Fruit fly (Drosophila melanogaster) S2 (cell line): ENCODE measurements around the gene CG43091.
A peak's percentile ranks its signal among the peaks of the same experiment; 100 is the strongest.

ENCODE experiments used
- CG8478 ChIP-seq: fragments of >200 bp; optimal IDR thresholded peaks from 2 replicates; lab custom pipeline; 2018
- CTCF ChIP-seq, 2 experiments: fragments of >200 bp; optimal IDR thresholded peaks; 2 replicates each; lab custom pipeline; 2018

Gene CG43091

DNA sequence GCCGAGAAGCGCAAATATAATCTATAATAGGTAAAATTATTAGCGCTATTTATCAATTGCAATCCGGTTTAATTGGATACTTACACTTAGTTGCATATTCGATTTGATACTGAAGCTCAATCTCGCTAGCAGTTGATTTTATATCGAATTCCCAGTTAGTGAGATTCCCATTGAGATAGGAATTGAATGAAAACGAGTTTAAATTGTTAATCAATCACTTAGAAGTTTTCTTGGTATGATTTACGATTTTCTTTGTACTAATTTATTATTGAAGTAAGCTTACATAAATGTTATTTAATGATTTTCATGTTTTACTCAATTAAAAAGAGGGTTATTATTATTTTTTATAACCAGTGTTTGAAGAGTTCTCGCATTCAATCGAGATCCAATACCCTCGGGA lies 1.0 kb upstream of the CG43091 start, which contains the start of gene CG43092:
Gene CG43092, minus strand, starts transcription at position 101 of the 400 bp plus-strand sequence.
- no peak for TF ChIP-seq CG8478 (lab: Kevin White, UChicago)
- TF ChIP-seq CTCF (optimal IDR thresholded peaks at IDR 0.05; lab: Kevin White, UChicago) = no peak

DNA sequence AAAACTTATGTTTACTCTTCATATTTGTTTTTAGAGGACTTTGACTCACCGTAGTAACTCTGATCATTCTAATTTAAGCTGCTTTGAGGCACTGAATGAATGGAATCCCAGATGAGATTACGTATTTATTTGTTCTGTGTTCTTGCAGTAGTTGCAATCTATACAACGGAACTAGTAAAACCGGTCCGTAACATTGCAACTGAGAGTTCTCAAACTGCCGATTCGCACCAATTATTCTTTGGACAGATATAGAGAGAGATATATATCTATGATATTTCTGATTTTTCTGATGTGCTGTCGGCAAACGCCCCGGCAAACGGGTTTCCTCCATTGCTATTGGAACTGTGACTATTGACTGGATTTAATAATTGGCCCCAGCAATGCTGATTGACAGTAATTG lies 934 bp downstream of the CG43091 start, which contains the start of gene CG13841:
Gene CG13841, minus strand, starts transcription at position 101 of the 400 bp plus-strand sequence.
- TF ChIP-seq CTCF (optimal IDR thresholded peaks at IDR 0.05; lab: Kevin White, UChicago) = no peak
- no peak for TF ChIP-seq CG8478 (lab: Kevin White, UChicago)

DNA sequence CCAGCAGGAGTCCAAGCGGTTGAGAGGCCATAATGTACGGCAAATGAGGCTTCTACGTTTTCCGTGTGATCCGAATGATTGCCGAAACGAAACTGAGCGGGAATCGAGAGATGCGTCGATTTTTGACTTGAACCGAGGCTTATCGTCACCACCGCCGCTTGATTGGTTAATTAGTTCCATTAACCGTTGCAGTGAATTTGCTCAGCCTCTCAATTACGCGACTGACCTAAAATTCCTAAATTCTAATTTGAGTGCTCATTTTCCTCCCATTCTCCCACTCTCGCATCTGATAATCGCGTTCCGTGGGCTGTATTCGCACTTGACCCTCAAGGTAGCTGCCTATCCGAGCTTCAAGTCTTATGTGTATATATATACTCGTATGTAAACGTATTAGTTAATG lies 2.5 kb downstream of the CG43091 start, which contains the start of gene Nepl15:
Gene Nepl15, minus strand, starts transcription at position 101 of the 400 bp plus-strand sequence.
- TF ChIP-seq CTCF (optimal IDR thresholded peaks at IDR 0.05; lab: Kevin White, UChicago) = no peak
- no peak for TF ChIP-seq CG8478 (lab: Kevin White, UChicago)

DNA sequence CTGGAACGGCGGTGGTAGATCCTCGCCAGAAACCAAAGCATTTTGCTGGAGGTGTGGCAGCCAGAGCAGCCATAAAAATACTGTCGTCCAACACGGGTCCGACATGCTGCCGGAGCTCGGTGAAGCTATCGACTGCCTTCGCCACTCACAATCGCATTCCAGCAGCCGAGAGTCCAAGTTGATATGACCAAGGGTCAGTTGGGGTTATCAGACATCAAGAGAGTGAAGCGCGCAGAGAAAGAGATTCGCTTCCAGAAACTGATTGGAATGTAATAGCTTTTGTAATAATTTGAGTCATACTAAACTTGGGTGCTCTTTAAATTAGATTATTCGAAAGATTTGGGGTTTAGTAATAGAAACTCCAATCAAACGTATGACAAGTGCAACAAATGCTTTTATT lies 4.9 kb downstream of the CG43091 start, which contains the start of gene Nepl14:
Gene Nepl14, minus strand, starts transcription at position 125 of the 400 bp plus-strand sequence.
- TF ChIP-seq CTCF (optimal IDR thresholded peaks at IDR 0.05; lab: Kevin White, UChicago) (no peak), CG8478 (lab: Kevin White, UChicago) (no peak)

DNA sequence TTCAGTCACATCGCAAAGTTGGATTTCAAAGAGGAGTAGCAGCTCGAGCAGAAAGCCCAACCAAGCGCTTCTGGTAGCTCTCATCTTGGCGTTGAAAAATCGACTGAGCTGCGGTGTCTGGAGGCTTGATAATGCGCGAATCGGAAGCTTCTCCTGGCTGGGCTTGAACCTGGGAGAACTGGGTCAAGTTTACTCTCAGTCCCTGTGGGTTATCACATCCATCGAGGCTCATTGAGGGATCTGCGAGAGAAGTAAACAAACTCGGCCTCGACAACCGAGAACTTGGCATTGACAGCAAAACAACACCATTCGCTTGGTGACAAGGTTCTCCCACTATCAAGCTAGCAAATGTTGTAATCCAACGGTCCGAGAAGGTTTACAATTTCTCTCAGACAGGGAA lies 7.5 kb downstream of the CG43091 start, which contains the start of gene Nepl13:
Gene Nepl13, minus strand, starts transcription at position 89 of the 400 bp plus-strand sequence.
- TF ChIP-seq CTCF (optimal IDR thresholded peaks at IDR 0.05; lab: Kevin White, UChicago) = no peak
- no peak for TF ChIP-seq CG8478 (lab: Kevin White, UChicago)

DNA sequence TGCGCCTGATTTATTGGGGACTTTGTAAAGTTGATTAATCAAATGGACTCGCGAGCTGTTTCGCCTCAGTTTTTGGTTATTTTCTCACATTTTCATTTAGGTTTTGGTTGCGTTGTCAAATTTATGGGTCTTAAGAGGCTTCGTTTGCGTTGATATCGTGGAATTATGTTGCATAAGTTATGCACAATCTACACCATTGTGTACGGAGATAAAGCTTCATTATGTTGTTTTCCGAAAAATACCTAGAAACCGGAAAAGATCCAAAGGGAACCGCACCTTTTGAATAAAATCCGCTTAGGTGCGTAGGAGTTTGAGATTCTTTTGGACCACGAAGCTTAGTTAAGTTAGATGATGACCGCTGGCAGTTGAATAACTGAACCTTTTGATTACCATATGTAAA lies 11.4 kb downstream of the CG43091 start:
- TF ChIP-seq CTCF (optimal IDR thresholded peaks at IDR 0.05; lab: Kevin White, UChicago) = no peak
- TF ChIP-seq CG8478 (lab: Kevin White, UChicago) = no peak

DNA sequence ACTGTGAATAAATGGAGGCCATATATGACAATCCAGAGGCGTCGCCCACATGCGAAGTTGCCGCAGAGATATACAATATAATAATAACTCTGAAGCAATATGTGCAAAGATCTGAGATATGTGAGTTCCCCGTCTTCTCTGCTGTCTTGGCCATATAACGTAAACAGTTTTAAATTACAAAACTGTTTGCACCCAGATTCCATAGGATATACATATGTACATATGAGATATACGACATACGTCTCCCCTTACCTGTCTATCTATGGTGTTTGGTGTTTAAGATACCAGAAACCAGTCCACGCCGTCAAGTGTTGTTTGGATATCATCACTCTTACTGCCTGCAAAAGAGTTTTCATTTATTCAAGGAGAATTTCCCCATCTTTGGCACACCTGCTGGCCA lies 12.2 kb downstream of the CG43091 start:
- no peak for TF ChIP-seq CTCF (optimal IDR thresholded peaks at IDR 0.05; lab: Kevin White, UChicago)
- TF ChIP-seq CG8478 (lab: Kevin White, UChicago) = no peak

DNA sequence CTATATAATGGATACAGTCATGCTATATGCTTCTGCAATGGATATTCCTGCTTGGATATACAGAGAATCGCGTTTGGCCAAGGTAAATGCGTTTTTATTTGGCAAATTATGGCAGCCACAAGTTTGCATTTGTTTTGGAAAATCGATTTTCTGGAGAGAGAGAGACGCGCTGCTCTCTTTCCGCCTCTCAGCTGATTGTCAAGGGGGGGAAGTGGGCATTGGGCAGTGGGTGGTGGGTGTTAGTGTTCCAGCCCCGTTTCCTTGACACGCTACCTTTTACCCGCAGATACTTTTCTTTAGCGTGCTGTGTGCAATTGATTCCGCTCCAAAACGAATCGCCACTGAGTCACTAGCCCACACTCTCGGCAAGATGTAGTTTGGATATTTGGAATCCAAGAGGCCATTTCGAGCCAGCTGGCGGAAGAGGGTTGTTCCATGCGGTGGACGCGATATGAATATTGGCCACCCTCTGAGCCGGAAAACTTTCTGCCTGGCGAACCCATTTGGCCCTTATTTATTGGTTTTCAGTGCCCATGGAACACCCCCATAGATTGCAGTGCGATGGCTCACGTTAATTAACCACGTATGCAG lies 13.3 kb downstream of the CG43091 start:
- no peak for TF ChIP-seq CTCF (optimal IDR thresholded peaks at IDR 0.05; lab: Kevin White, UChicago)

DNA sequence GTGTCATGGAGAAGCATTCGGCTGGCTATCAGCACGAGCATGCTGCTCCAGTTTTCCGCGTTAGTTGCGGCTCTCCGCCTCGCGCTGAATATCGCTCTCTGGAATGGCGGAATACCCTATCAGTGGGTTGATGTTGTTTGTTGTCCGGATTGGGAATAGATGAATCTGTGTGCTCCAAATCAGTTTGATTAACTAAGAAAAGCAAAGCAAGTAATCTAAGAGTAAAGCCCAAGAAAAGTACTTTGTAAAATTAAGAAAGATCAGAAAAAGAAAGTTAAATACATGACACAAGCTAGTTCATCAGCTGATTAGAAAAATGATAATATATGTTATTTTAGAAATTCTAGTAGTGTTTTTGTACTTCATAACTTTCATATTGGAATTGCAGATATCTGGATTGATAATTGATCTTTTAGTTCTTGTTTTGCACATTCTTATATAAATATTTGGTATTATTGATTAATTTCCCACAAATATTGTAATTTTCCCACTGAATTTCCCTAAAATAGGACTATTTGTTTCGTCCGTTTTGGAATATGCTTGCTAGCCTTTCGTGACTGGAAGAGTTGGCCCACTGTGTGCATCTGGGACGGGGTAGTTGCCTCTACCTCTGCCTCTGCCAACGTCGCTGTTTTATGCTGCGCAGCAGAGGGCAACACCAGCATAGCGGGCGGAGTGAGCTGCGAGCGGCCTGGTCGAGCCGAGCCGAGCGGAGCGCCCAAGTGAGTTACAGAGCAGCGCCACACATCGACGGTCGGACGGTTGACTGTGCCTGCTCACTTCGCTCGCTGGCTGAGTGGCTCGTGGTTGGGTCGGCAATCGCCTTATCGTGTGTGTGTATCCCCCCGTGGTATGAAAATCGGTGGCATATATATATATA lies 14.4 kb downstream of the CG43091 start:
- no peak for TF ChIP-seq CTCF (optimal IDR thresholded peaks at IDR 0.05; lab: Kevin White, UChicago)
- no peak for TF ChIP-seq CG8478 (lab: Kevin White, UChicago)

DNA sequence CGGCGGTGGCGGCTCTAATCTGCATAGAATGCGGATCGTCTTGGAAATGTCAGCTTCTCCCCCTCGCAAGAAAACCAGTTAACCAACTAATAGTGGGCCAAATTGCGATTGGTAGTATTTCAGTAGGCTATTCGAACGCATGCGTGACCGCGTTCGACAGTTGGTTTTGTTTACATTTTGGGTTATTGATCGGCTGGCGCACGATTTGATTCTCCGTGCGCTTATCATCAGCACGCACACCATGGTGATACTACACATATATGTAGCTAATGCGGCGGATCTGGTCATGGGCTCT lies 15.0 kb downstream of the CG43091 start:
- TF ChIP-seq CTCF (optimal IDR thresholded peaks at IDR 0.05; lab: Kevin White, UChicago) (no peak), CG8478 (lab: Kevin White, UChicago) (no peak)

DNA sequence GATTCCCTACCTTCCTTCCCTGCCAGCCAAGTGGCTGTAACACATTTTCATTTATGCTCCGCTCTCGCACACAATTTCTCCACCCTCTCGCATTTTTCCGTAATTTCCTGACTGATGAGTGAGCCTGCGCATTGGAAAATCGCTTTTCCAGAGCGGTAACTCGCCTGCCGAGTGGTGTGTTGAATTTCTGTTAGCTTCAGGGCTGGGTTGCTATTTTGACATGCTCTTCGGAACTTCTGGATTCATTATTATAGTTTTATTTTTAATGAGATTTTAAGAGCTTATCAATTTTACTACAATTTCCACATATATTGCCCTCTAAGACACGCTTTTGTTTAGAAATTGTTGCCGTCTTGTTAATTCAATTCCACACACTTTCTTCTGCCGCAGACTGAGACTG lies 15.6 kb downstream of the CG43091 start:
- TF ChIP-seq CG8478 (lab: Kevin White, UChicago) (no peak), CTCF (optimal IDR thresholded peaks at IDR 0.05; lab: Kevin White, UChicago) (no peak)

DNA sequence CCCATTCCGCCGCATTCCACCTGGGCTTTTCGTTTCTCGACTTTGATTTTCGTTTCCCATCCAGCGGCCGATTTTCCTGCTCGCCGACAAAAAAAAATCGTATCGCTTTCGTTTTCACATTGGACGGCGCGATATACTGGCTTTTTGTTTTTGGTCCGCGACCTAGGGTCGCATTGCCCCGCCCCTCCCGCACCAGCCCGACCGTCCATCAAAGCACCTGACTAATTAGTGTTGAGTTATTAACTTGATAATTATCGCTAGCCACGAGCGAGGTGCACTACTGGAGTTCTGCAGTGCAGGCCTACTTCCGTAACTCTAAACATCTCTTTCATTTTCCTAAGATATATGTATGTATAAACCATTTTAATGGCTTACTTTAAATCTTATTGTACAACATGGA lies 16.8 kb downstream of the CG43091 start:
- no peak for TF ChIP-seq CG8478 (lab: Kevin White, UChicago)
- no peak for TF ChIP-seq CTCF (optimal IDR thresholded peaks at IDR 0.05; lab: Kevin White, UChicago)

DNA sequence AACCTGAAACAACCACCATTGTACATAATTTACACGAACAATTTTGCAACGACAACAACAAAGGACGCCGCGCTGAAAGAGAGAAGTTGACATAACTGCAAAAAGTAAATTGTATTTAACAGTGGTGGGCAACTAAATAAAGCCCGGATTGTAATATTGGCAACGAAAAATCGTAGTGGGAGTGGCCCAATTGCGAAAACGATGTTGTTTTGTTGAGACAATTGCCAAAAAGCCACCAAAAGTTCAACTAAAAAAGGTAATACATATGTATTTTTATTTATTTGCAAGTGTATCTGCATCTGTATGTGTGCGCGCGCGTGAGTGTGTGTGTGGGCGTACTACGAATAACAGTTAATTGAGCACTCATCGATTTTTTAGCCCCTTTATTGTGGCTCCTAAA lies 17.4 kb downstream of the CG43091 start:
- TF ChIP-seq CTCF (optimal IDR thresholded peaks at IDR 0.05; lab: Kevin White, UChicago) (no peak), CG8478 (lab: Kevin White, UChicago) (no peak)

DNA sequence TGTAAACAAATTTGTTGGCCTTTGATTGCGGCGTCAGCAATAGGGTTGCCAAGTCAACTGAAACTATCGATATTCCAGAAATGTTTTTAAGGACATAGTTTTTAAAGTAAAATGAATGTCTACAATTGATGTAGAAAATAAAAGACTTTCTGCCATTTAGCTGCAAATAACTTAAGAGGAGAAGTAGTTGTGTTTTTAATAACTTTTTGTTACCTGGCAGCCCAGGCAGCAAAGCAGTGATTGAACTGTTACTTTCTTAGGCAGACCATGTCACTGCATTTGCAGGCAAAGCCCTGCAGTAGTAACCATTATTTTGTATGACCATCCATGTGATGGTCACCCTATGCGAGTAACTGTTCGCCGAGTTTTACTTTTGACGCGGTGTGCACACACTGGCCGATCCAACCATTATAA lies 18.0 kb downstream of the CG43091 start, which contains the start of the genes rumi, CG7029 and Usp12-46:
Gene rumi, minus strand, starts transcription at position 64 of the 414 bp plus-strand sequence.
Gene CG7029, plus strand, starts transcription at position 368 of the 414 bp plus-strand sequence.
Gene Usp12-46, plus strand, starts transcription at position 368 of the 414 bp plus-strand sequence.
- peak in 1 of 2 experiments; percentile 14 for TF ChIP-seq CTCF (optimal IDR thresholded peaks at IDR 0.05; lab: Kevin White, UChicago)
- no peak for TF ChIP-seq CG8478 (lab: Kevin White, UChicago)

DNA sequence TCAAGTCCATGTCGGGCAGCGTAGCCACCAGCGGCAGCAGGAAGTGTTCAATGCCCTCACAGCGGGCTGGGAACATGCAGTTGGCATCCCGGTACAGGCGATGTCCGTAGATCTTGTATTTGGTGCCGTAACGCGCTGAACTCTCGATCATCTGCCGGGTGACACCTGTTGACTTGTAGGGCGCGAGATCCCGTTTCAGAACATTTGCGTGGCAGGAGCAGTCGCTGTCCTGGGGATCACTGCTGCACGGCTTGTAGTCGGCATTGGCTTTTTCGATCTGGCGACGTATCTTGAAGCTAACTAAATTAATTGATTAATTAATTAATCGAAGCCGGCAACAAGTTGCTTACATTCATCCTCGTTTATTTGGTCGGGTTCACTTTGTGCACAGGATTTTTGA lies 18.5 kb downstream of the CG43091 start:
- TF ChIP-seq CG8478 (lab: Kevin White, UChicago) (no peak), CTCF (optimal IDR thresholded peaks at IDR 0.05; lab: Kevin White, UChicago) (no peak)
